Fruit fly (Drosophila melanogaster) S2 (cell line): Measurements from ENCODE around the gene CG46306.

Experiments
- CG8478 ChIP-seq: fragments of >200 bp; optimal IDR thresholded peaks from 2 replicates; lab custom pipeline; 2018
- CTCF ChIP-seq, 2 experiments: fragments of >200 bp; optimal IDR thresholded peaks; 2 replicates each; lab custom pipeline; 2018

DNA sequence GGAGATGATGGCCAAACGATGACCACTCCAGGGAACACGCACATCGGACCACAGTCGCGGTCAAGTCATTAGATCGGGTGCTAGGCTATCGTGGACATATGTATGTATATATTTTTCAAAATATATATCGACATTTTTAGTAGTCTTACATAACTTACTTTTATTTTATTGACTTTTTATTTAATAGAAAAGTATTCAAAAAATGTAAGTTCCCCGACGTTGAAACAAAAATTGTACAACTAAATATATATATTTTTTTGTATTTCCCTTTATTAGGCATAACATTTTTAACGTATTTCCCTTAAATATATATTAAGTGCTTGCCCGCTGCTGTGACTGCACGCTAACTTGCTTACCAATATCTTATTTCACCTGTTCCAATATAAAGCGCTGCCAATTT, 20.2 kb downstream of the CG46306 start:
- TF ChIP-seq CG8478 (lab: Kevin White, UChicago) (no peak), CTCF (optimal IDR thresholded peaks at IDR 0.05; lab: Kevin White, UChicago) (no peak)
